Fruit fly (Drosophila melanogaster): ENCODE results near the gene Gprk2.

Gprk2 gene

dm6 chr3R:31463012-31463366 is 57.9 kb downstream of the Gprk2 start, which contains the start of the genes CG11334 and CG11333:
TSS of gene CG11334 (minus strand) at chr3R:31463037.
TSS of gene CG11333 (plus strand) at chr3R:31463301.
- no peak for TF ChIP-seq Sox15 (GFP tag; optimal IDR thresholded peaks at IDR 0.05)
- TF ChIP-seq CG6854 (GFP tag; optimal IDR thresholded peaks at IDR 0.05) = no peak
- no peak for TF ChIP-seq OdsH (GFP tag; optimal IDR thresholded peaks at IDR 0.05)
- TF ChIP-seq CG6163 (GFP tag; IDR thresholded peaks at IDR 0.05) = no peak
- no peak for TF ChIP-seq vri (GFP tag; optimal IDR thresholded peaks at IDR 0.05)
- TF ChIP-seq Hr39 (GFP tag; optimal IDR thresholded peaks at IDR 0.05) = no peak
- no peak for TF ChIP-seq CG15336 (GFP tag; IDR thresholded peaks at IDR 0.05)
- no peak for TF ChIP-seq CG8632 (GFP tag; optimal IDR thresholded peaks at IDR 0.05)
- TF ChIP-seq Eip78C (GFP tag) = no peak
- TF ChIP-seq fd85E (GFP tag; optimal IDR thresholded peaks at IDR 0.05) = no peak
- TF ChIP-seq CG31627 (GFP tag; optimal IDR thresholded peaks at IDR 0.05) = no peak
- TF ChIP-seq Met (GFP tag; optimal IDR thresholded peaks at IDR 0.05) = no peak
- TF ChIP-seq CG6792 (GFP tag; optimal IDR thresholded peaks at IDR 0.05) = no peak
- no peak for TF ChIP-seq Eip75B (GFP tag; optimal IDR thresholded peaks at IDR 0.05)
- no peak for TF ChIP-seq CG11762 (GFP tag; optimal IDR thresholded peaks at IDR 0.05; ENCODE audit: insufficient read depth)

dm6 chr3R:31477167-31477566 is 72.1 kb downstream of the Gprk2 start:
- TF ChIP-seq CG3032 (tag; optimal IDR thresholded peaks at IDR 0.05) (no peak), CG8119 (GFP tag; IDR thresholded peaks at IDR 0.05) (no peak), Eip78C (GFP tag) (no peak), CG10669 (GFP tag; optimal IDR thresholded peaks at IDR 0.05) (no peak), CG6792 (GFP tag; optimal IDR thresholded peaks at IDR 0.05) (no peak), CG31627 (GFP tag; optimal IDR thresholded peaks at IDR 0.05) (no peak), Met (GFP tag; optimal IDR thresholded peaks at IDR 0.05) (no peak), OdsH (GFP tag; optimal IDR thresholded peaks at IDR 0.05) (no peak), Sox102F (GFP tag; optimal IDR thresholded peaks at IDR 0.05) (no peak), fd85E (GFP tag; optimal IDR thresholded peaks at IDR 0.05) (no peak), dac (GFP tag; optimal IDR thresholded peaks at IDR 0.05) (no peak), Sox14 (GFP tag; optimal IDR thresholded peaks at IDR 0.05) (no peak), CG34406 (GFP tag; optimal IDR thresholded peaks at IDR 0.05) (no peak), fd59A (GFP tag; optimal IDR thresholded peaks at IDR 0.05) (no peak), fkh (GFP tag; optimal IDR thresholded peaks at IDR 0.05) (no peak), lz (GFP tag; optimal IDR thresholded peaks at IDR 0.05) (no peak), topi (GFP tag; optimal IDR thresholded peaks at IDR 0.05) (no peak), Hr39 (GFP tag; optimal IDR thresholded peaks at IDR 0.05) (no peak), CG6276 (GFP tag; optimal IDR thresholded peaks at IDR 0.05) (no peak), CG6163 (GFP tag; IDR thresholded peaks at IDR 0.05) (no peak)

dm6 chr3R:31482117-31482516 is 77.1 kb downstream of the Gprk2 start:
- TF ChIP-seq dsx (GFP tag; optimal IDR thresholded peaks at IDR 0.05; ENCODE audit: poor library complexity, severe bottlenecking) (peak; percentile 15), CG10669 (GFP tag; optimal IDR thresholded peaks at IDR 0.05) (peak; percentile 16), CG6792 (GFP tag; optimal IDR thresholded peaks at IDR 0.05) (peak; percentile 18), Lpt (GFP tag; optimal IDR thresholded peaks at IDR 0.05) (peak; percentile 58), Ets21C (GFP tag; optimal IDR thresholded peaks at IDR 0.05) (no peak), CG4318 (GFP tag; optimal IDR thresholded peaks at IDR 0.05) (peak; percentile 67), lz (GFP tag; optimal IDR thresholded peaks at IDR 0.05) (no peak), CG7368 (GFP tag; optimal IDR thresholded peaks at IDR 0.05) (no peak), CG6854 (GFP tag; optimal IDR thresholded peaks at IDR 0.05) (no peak), CG11902 (GFP tag; optimal IDR thresholded peaks at IDR 0.05) (no peak), Eip75B (GFP tag; optimal IDR thresholded peaks at IDR 0.05) (peak; percentile 41), svp (GFP tag) (no peak), CG6276 (GFP tag; optimal IDR thresholded peaks at IDR 0.05) (peak; percentile 67), CG9139 (GFP tag; optimal IDR thresholded peaks at IDR 0.05) (no peak), CG31627 (GFP tag; optimal IDR thresholded peaks at IDR 0.05) (no peak), CG10631 (GFP tag; optimal IDR thresholded peaks at IDR 0.05) (peak; percentile 48), eg (GFP tag; IDR thresholded peaks at IDR 0.05) (peak; percentile 87), CG34406 (GFP tag; optimal IDR thresholded peaks at IDR 0.05) (peak; percentile 18), Hr4 (GFP tag; optimal IDR thresholded peaks at IDR 0.05) (peak; percentile 76), CG15336 (GFP tag; IDR thresholded peaks at IDR 0.05) (peak; percentile 78), CG8119 (GFP tag; IDR thresholded peaks at IDR 0.05) (peak; percentile 76), esn (GFP tag; optimal IDR thresholded peaks at IDR 0.05) (no peak), pdm3 (GFP tag; optimal IDR thresholded peaks at IDR 0.05) (peak; percentile 67), topi (GFP tag; optimal IDR thresholded peaks at IDR 0.05) (no peak), CG16779 (tag; optimal IDR thresholded peaks at IDR 0.05) (peak; percentile 31), CG6808 (GFP tag; optimal IDR thresholded peaks at IDR 0.05) (peak; percentile 9), vri (GFP tag; optimal IDR thresholded peaks at IDR 0.05) (no peak), CG8632 (GFP tag; optimal IDR thresholded peaks at IDR 0.05) (no peak), spab (GFP tag; optimal IDR thresholded peaks at IDR 0.05) (no peak), Eip93F (GFP tag; optimal IDR thresholded peaks at IDR 0.05) (no peak), fd85E (GFP tag; optimal IDR thresholded peaks at IDR 0.05) (no peak), Smox (GFP tag; optimal IDR thresholded peaks at IDR 0.05) (no peak), Hr38 (GFP tag; optimal IDR thresholded peaks at IDR 0.05) (no peak)

Measured in whole organism, prepupa.